Worm (Caenorhabditis elegans) whole organism, L4 larva: ENCODE results near the gene F43C1.5.

Experiments used
- D1046.2 ChIP-seq: fragments of 200-800 bp; sonication (Bioruptor generic); IDR thresholded peaks from 2 replicates; pipeline ENCODE4 v1.3.6; 2022; ENCODE audit warnings: missing genetic modification characterization, missing compliant biosample characterization
- Y75B8A.6 ChIP-seq: fragments of 200-800 bp; sonication (Bioruptor generic); IDR thresholded peaks from 2 replicates; pipeline ENCODE4 v1.3.6; 2022; ENCODE audit warnings: missing genetic modification reagents, missing genetic modification characterization, missing compliant biosample characterization
- ama-1 ChIP-seq: fragments of 150-350 bp; optimal IDR thresholded peaks from 2 replicates; lab custom pipeline; 2014; ENCODE audit warnings: inconsistent platforms, mixed read lengths
- egl-27 ChIP-seq: sonication (generic microtip); optimal IDR thresholded peaks from 3 replicates; lab custom pipeline; 2017; ENCODE audit warnings: missing biosample characterization, missing genetic modification reagents, missing genetic modification characterization
- fkh-10 ChIP-seq: fragments of 150-350 bp; optimal IDR thresholded peaks from 2 replicates; lab custom pipeline; 2014; ENCODE audit warnings: missing biosample characterization, missing genetic modification reagents, missing genetic modification characterization
- jun-1 ChIP-seq: fragments of 150-350 bp; optimal IDR thresholded peaks from 2 replicates; lab custom pipeline; 2014; ENCODE audit warnings: missing biosample characterization, missing genetic modification reagents, missing genetic modification characterization
- lin-13 ChIP-seq: fragments of 150-350 bp; optimal IDR thresholded peaks from 2 replicates; lab custom pipeline; 2014; ENCODE audit warnings: missing biosample characterization, missing genetic modification reagents, missing genetic modification characterization
- nhr-41 ChIP-seq: fragments of 200-800 bp; sonication (Bioruptor generic); IDR thresholded peaks from 2 replicates; pipeline ENCODE4 v1.3.6; 2022; ENCODE audit warnings: missing genetic modification reagents, missing genetic modification characterization, missing compliant biosample characterization
- tag-97 ChIP-seq: fragments of 200-800 bp; sonication (Bioruptor generic); IDR thresholded peaks from 2 replicates; pipeline ENCODE4 v1.3.6; 2022; ENCODE audit warnings: missing genetic modification characterization, missing compliant biosample characterization

ce11 chrIII:4190241-4190640 is 38.7 kb upstream of the F43C1.5 start, which contains the start of gene spp-28:
- TF ChIP-seq tag-97 (GFP tag; lab: Robert Waterston, UW) (no peak), fkh-10 (GFP tag; lab: Kevin White, UChicago) (no peak), nhr-41 (GFP tag; lab: Robert Waterston, UW) (no peak), lin-13 (GFP tag; lab: Kevin White, UChicago) (no peak), D1046.2 (no peak), jun-1 (tag; lab: Kevin White, UChicago) (no peak), egl-27 (tag; lab: Kevin White, UChicago) (no peak), ama-1 (lab: Kevin White, UChicago) (no peak), Y75B8A.6 (GFP tag; lab: Robert Waterston, UW) (no peak)
